Worm (Caenorhabditis elegans): Measurements from ENCODE around the gene phy-4.

DNA sequence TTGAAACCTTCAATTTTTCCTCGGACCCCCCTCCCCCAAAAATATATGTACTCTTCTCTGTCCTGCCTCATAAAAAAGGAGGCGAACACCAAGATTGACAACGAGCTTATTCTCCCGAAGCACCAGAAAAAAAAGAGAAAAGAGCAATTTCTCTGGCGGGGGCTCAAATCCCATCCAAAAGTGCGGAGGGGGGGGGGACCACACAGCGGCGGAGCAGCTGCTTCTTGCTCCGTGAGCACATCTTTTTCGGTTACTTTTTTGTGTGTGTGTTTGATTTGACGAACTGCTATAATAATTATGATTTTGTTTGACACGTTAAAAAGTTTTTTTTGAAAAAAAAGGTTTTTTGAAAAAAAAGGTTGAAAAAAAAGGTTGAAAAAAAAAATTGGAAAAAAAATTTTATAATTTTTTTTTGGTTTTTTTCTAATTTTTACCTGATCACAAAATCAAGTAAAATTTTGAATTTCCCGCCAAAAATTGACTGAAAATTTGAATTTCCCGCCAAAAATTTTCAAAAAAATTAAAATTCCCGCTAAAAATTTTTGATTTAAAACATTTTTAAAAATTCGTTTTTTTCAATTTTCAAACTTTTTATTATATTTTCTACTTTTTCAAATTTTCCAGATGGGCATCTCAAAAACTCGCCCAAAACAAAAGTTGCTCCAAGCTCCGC is 39.5 kb downstream of the phy-4 start, which contains the start of gene Y43F8B.10:
- TF ChIP-seq ceh-82 (tag; optimal IDR thresholded peaks at IDR 0.05) = no peak
- no peak for TF ChIP-seq sma-9 (GFP tag; optimal IDR thresholded peaks at IDR 0.05)
- TF ChIP-seq sma-9 (tag; optimal IDR thresholded peaks at IDR 0.05) = no peak
- no peak for TF ChIP-seq lsy-2 (tag; optimal IDR thresholded peaks at IDR 0.05)
- no peak for TF ChIP-seq snpc-4 (tag; optimal IDR thresholded peaks at IDR 0.05)
- TF ChIP-seq mbf-1 (tag; optimal IDR thresholded peaks at IDR 0.05) = no peak
- TF ChIP-seq nhr-12 (tag; optimal IDR thresholded peaks at IDR 0.05) = no peak
- TF ChIP-seq ztf-11 (tag; optimal IDR thresholded peaks at IDR 0.05) = no peak
- TF ChIP-seq lin-13 (GFP tag; optimal IDR thresholded peaks at IDR 0.05) = no peak
- no peak for TF ChIP-seq sma-3 (GFP tag; optimal IDR thresholded peaks at IDR 0.05)
- no peak for TF ChIP-seq R02D3.7 (tag; optimal IDR thresholded peaks at IDR 0.05)
